Worm (Caenorhabditis elegans) whole organism, young adult: ENCODE results near the gene F55G7.1.

Experiments used
- F23B12.7 ChIP-seq: sonication (generic microtip); optimal IDR thresholded peaks from 2 replicates; lab custom pipeline; 2017; ENCODE audit warnings: missing genetic modification characterization, mild to moderate bottlenecking, missing compliant biosample characterization, antibody characterized with exemption, moderate library complexity; ENCODE audit not compliant: insufficient read depth
- F49E8.2 ChIP-seq: sonication (generic microtip); optimal IDR thresholded peaks from 3 replicates; lab custom pipeline; 2017; ENCODE audit warnings: missing genetic modification characterization, mild to moderate bottlenecking, missing compliant biosample characterization, antibody characterized with exemption, moderate library complexity; ENCODE audit not compliant: insufficient read depth
- aptf-3 ChIP-seq: fragments of 200-800 bp; sonication (Bioruptor generic); IDR thresholded peaks from 2 replicates; pipeline ENCODE4 v1.3.6; 2022; ENCODE audit warnings: missing genetic modification characterization, missing compliant biosample characterization
- attf-3 ChIP-seq: fragments of 200-800 bp; sonication (Bioruptor generic); conservative IDR thresholded peaks from 2 replicates; pipeline ENCODE4 v1.3.6; 2022; ENCODE audit warnings: missing genetic modification reagents, missing genetic modification characterization, missing compliant biosample characterization
- dpl-1 ChIP-seq: fragments of 150-350 bp; optimal IDR thresholded peaks from 2 replicates; lab custom pipeline; 2014; ENCODE audit warnings: missing biosample characterization, missing genetic modification reagents, missing genetic modification characterization
- lin-35 ChIP-seq, 3 experiments: fragments of 150-350 bp in 2 of 3; sonication (generic microtip) in 1 of 3; optimal IDR thresholded peaks; 2 replicates each; lab custom pipeline; 2014 to 2018; ENCODE audit warnings: missing biosample characterization in 3 of 3, missing genetic modification characterization in 3 of 3, missing genetic modification reagents in 3 of 3
- madf-3 ChIP-seq: fragments of 200-800 bp; sonication (Bioruptor generic); IDR thresholded peaks from 2 replicates; pipeline ENCODE4 v1.3.6; 2022; ENCODE audit warnings: missing genetic modification reagents, missing genetic modification characterization, missing compliant biosample characterization
- nfya-1 ChIP-seq: sonication (generic microtip); optimal IDR thresholded peaks from 2 replicates; lab custom pipeline; 2017; ENCODE audit warnings: antibody characterized with exemption, missing compliant biosample characterization, missing genetic modification characterization, borderline replicate concordance; ENCODE audit not compliant: insufficient read depth
- pha-4 ChIP-seq: fragments of 150-350 bp; sonication (generic microtip); optimal IDR thresholded peaks from 2 replicates; lab custom pipeline; 2014; ENCODE audit warnings: missing biosample characterization, missing genetic modification reagents, missing genetic modification characterization
- snpc-4 ChIP-seq, 5 experiments: fragments of 150-350 bp in 1 of 5; sonication (generic microtip) in 4 of 5; optimal IDR thresholded peaks; 2 replicates each; lab custom pipeline; 2014 to 2018; ENCODE audit warnings: missing genetic modification characterization in 5 of 5, missing biosample characterization in 3 of 5, antibody characterized with exemption in 2 of 5, mild to moderate bottlenecking in 2 of 5, missing compliant biosample characterization in 2 of 5, missing genotype in 2 of 5, moderate library complexity in 2 of 5, missing genetic modification reagents in 1 of 5
- tlf-1 ChIP-seq: fragments of 200-800 bp; sonication (Bioruptor generic); optimal IDR thresholded peaks from 2 replicates; lab custom pipeline; 2018; ENCODE audit warnings: mild to moderate bottlenecking, missing genetic modification characterization, missing compliant biosample characterization
- ztf-18 ChIP-seq: sonication (generic microtip); optimal IDR thresholded peaks from 2 replicates; lab custom pipeline; 2016; ENCODE audit warnings: missing genotype, mild to moderate bottlenecking, missing genetic modification characterization, missing compliant biosample characterization
- ztf-6 ChIP-seq: fragments of 200-800 bp; sonication (Bioruptor generic); IDR thresholded peaks from 2 replicates; pipeline ENCODE4 v1.3.6; 2022; ENCODE audit warnings: missing genetic modification reagents, missing genetic modification characterization, missing compliant biosample characterization

DNA sequence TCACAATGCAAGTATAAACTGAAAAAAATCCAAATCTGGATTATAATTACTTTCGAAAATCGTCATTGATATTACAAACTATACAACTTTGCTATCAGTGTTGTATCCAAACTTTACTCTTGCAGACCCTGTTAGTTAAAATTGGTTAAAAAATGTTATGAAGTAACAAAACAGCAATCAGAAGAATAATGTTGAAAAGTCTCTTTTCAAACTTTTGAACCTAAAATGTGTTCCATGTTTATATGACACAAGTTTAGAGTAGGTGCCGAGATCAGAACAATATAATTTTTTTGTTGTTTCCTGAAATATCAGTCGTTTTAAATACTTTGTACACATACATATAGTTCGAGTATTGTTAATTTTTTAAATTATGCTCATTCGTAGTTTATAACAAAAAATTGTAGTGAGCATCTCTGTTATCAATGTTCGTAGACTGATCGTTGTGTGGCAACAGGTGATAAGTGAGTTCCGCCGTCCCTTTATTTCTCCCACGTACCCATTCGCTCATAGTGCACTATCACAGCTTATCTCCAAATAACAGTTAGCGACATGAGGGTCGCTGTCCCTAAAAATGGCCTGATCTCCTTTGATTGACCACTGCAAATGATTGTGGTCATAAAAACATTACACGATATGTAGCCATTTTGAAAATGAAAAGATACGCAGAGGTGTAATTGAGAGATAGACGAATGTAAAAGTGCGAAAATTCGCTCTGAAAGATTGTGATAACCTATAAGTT lies 38.0 kb downstream of the F55G7.1 start:
- TF ChIP-seq nfya-1 (tag; lab: Kevin White, UChicago) (no peak), pha-4 (tag; lab: Kevin White, UChicago) (no peak), lin-35 (GFP tag; optimal IDR thresholded peaks at IDR 0.05; lab: Kevin White, UChicago) (no peak), ztf-6 (GFP tag; lab: Robert Waterston, UW) (no peak), dpl-1 (no peak), F23B12.7 (tag; lab: Kevin White, UChicago) (no peak), snpc-4 (GFP tag; optimal IDR thresholded peaks at IDR 0.05; lab: Kevin White, UChicago) (no peak), snpc-4 (tag; optimal IDR thresholded peaks at IDR 0.05; lab: Kevin White, UChicago) (no peak), ztf-18 (no peak), tlf-1 (GFP tag; lab: Kevin White, UChicago) (no peak), F49E8.2 (tag; lab: Kevin White, UChicago) (no peak), attf-3 (GFP tag; lab: Robert Waterston, UW) (no peak), aptf-3 (no peak), madf-3 (no peak)
